Worm (Caenorhabditis elegans): ENCODE data around the gene ctsa-1.2.
A peak's percentile ranks its signal among the peaks of the same experiment; 100 is the strongest.

ctsa-1.2 gene

ce11 chrII:11746782-11747288 lies 7.7 kb downstream of the ctsa-1.2 start (continued):
- TF ChIP-seq ceh-58 (GFP tag; IDR thresholded peaks at IDR 0.05) (no peak), ekl-4 (GFP tag; IDR thresholded peaks at IDR 0.05) (peak; percentile 55), nhr-80 (tag; optimal IDR thresholded peaks at IDR 0.05) (no peak), rpc-1 (optimal IDR thresholded peaks at IDR 0.05) (no peak), rpc-1 (tag; optimal IDR thresholded peaks at IDR 0.05) (no peak), ceh-79 (tag; optimal IDR thresholded peaks at IDR 0.05) (no peak), rcor-1 (GFP tag; IDR thresholded peaks at IDR 0.05) (0 out of 2 replicates have a peak, but pooled peaks have one; percentile 35), madf-8 (GFP tag; conservative IDR thresholded peaks at IDR 0.05) (no peak), aptf-2 (GFP tag; conservative IDR thresholded peaks at IDR 0.05) (no peak), bed-2 (GFP tag; IDR thresholded peaks at IDR 0.05) (peak; percentile 23; the same call in 1 of the 2 replicates), T26A5.8 (tag; optimal IDR thresholded peaks at IDR 0.05) (no peak), ztf-22 (GFP tag; optimal IDR thresholded peaks at IDR 0.05) (no peak), dox-1 (GFP tag; IDR thresholded peaks at IDR 0.05) (peak; percentile 37; the same call in 1 of the 2 replicates), B0261.1 (tag; optimal IDR thresholded peaks at IDR 0.05) (no peak), F10E7.11 (tag; optimal IDR thresholded peaks at IDR 0.05) (peak; percentile 35), attf-6 (GFP tag; IDR thresholded peaks at IDR 0.05) (no peak), F52B5.7 (tag; optimal IDR thresholded peaks at IDR 0.05) (peak; percentile 60), hlh-12 (tag; optimal IDR thresholded peaks at IDR 0.05) (no peak), chd-7 (tag; optimal IDR thresholded peaks at IDR 0.05) (peak; percentile 40), attf-3 (GFP tag; conservative IDR thresholded peaks at IDR 0.05) (no peak), Y79H2A.3 (GFP tag; conservative IDR thresholded peaks at IDR 0.05) (no peak; the same call in 1 of the 2 replicates), ztf-6 (GFP tag; IDR thresholded peaks at IDR 0.05) (no peak), C17E4.6 (GFP tag; IDR thresholded peaks at IDR 0.05) (no peak), nhr-27 (tag; optimal IDR thresholded peaks at IDR 0.05) (no peak), ccch-3 (GFP tag; optimal IDR thresholded peaks at IDR 0.05) (no peak), pbrm-1 (GFP tag; IDR thresholded peaks at IDR 0.05) (peak; percentile 51; the same call in 1 of the 2 replicates), ztf-3 (GFP tag; optimal IDR thresholded peaks at IDR 0.05) (no peak), F33H1.4 (GFP tag; IDR thresholded peaks at IDR 0.05) (no peak), repo-1 (tag; optimal IDR thresholded peaks at IDR 0.05) (peak; percentile 52), madf-10 (tag; optimal IDR thresholded peaks at IDR 0.05) (peak; percentile 57), hlh-26 (GFP tag; conservative IDR thresholded peaks at IDR 0.05) (no peak), sea-2 (GFP tag; IDR thresholded peaks at IDR 0.05) (no peak), sptf-2 (GFP tag; optimal IDR thresholded peaks at IDR 0.05) (no peak), ceh-40 (GFP tag; IDR thresholded peaks at IDR 0.05) (no peak), egl-44 (GFP tag; IDR thresholded peaks at IDR 0.05) (no peak), lsy-27 (tag; optimal IDR thresholded peaks at IDR 0.05; ENCODE audit: borderline replicate concordance, insufficient read depth) (no peak), snpc-3.4 (tag; optimal IDR thresholded peaks at IDR 0.05) (no peak), dpl-1 (GFP tag; optimal IDR thresholded peaks at IDR 0.05) (no peak), ztf-26 (tag; optimal IDR thresholded peaks at IDR 0.05) (no peak), let-607 (tag; optimal IDR thresholded peaks at IDR 0.05) (peak in 1 of 2 experiments; percentile 18), B0035.1 (tag; optimal IDR thresholded peaks at IDR 0.05) (peak; percentile 54), ztf-25 (GFP tag; IDR thresholded peaks at IDR 0.05) (no peak), hmg-1.2 (GFP tag; IDR thresholded peaks at IDR 0.05) (peak; percentile 39), Y53G8AR.9 (GFP tag; conservative IDR thresholded peaks at IDR 0.05) (no peak), madf-3 (GFP tag; IDR thresholded peaks at IDR 0.05) (no peak), ZK185.1 (tag; optimal IDR thresholded peaks at IDR 0.05; ENCODE audit: poor library complexity, severe bottlenecking) (peak; percentile 48), D2030.7 (GFP tag; IDR thresholded peaks at IDR 0.05) (no peak), snpc-1.1 (tag; optimal IDR thresholded peaks at IDR 0.05; ENCODE audit: insufficient read depth) (no peak), F22D6.2 (tag; optimal IDR thresholded peaks at IDR 0.05) (no peak)

All from whole organism, young adult.